Worm (Caenorhabditis elegans) whole organism, young adult: Measurements from ENCODE around the gene sdz-15.

Experiments used
- D2030.7 ChIP-seq: fragments of 200-800 bp; sonication (Bioruptor generic); IDR thresholded peaks from 2 replicates; pipeline ENCODE4 v1.3.6; 2022; ENCODE audit warnings: missing genetic modification reagents, missing genetic modification characterization, missing compliant biosample characterization
- F23B12.7 ChIP-seq: sonication (generic microtip); optimal IDR thresholded peaks from 2 replicates; lab custom pipeline; 2017; ENCODE audit warnings: missing genetic modification characterization, mild to moderate bottlenecking, missing compliant biosample characterization, antibody characterized with exemption, moderate library complexity; ENCODE audit not compliant: insufficient read depth
- F33H1.4 ChIP-seq: fragments of 200-800 bp; sonication (Bioruptor generic); IDR thresholded peaks from 2 replicates; pipeline ENCODE4 v1.3.6; 2022; ENCODE audit warnings: missing genetic modification reagents, missing genetic modification characterization, missing compliant biosample characterization
- F49E8.2 ChIP-seq: sonication (generic microtip); optimal IDR thresholded peaks from 3 replicates; lab custom pipeline; 2017; ENCODE audit warnings: missing genetic modification characterization, mild to moderate bottlenecking, missing compliant biosample characterization, antibody characterized with exemption, moderate library complexity; ENCODE audit not compliant: insufficient read depth
- F57C9.4 ChIP-seq: sonication (generic microtip); optimal IDR thresholded peaks from 2 replicates; lab custom pipeline; 2017; ENCODE audit warnings: mild to moderate bottlenecking, missing genetic modification characterization, missing compliant biosample characterization
- K12H6.12 ChIP-seq: fragments of 200-800 bp; sonication (Bioruptor generic); optimal IDR thresholded peaks from 2 replicates; lab custom pipeline; 2018; ENCODE audit warnings: mild to moderate bottlenecking, missing genetic modification characterization, missing compliant biosample characterization
- Y53F4B.3 ChIP-seq: fragments of 200-800 bp; sonication (Bioruptor generic); IDR thresholded peaks from 2 replicates; pipeline ENCODE4 v1.3.6; 2022; ENCODE audit warnings: missing genetic modification reagents, missing genetic modification characterization, missing compliant biosample characterization
- Y53G8AR.9 ChIP-seq: fragments of 200-800 bp; sonication (Bioruptor generic); conservative IDR thresholded peaks from 2 replicates; pipeline ENCODE4 v1.3.6; 2022; ENCODE audit warnings: missing genetic modification reagents, missing genetic modification characterization, missing compliant biosample characterization
- Y67H2A.10 ChIP-seq: fragments of 200-800 bp; sonication (Bioruptor generic); conservative IDR thresholded peaks from 2 replicates; pipeline ENCODE4 v1.3.6; 2022; ENCODE audit warnings: missing genetic modification reagents, missing genetic modification characterization, missing compliant biosample characterization
- Y95B8A.8 ChIP-seq: fragments of 200-800 bp; sonication (Bioruptor generic); IDR thresholded peaks from 2 replicates; pipeline ENCODE4 v1.3.6; 2022; ENCODE audit warnings: missing genetic modification reagents, missing genetic modification characterization, missing compliant biosample characterization
- ZK185.1 ChIP-seq: sonication (generic microtip); optimal IDR thresholded peaks from 2 replicates; lab custom pipeline; 2016; ENCODE audit warnings: mild to moderate bottlenecking, missing genetic modification characterization, missing compliant biosample characterization; ENCODE audit not compliant: poor library complexity, severe bottlenecking
- aptf-2 ChIP-seq: fragments of 200-800 bp; sonication (Bioruptor generic); conservative IDR thresholded peaks from 2 replicates; pipeline ENCODE4 v1.3.6; 2022; ENCODE audit warnings: missing genetic modification reagents, missing genetic modification characterization, missing compliant biosample characterization
- attf-3 ChIP-seq: fragments of 200-800 bp; sonication (Bioruptor generic); conservative IDR thresholded peaks from 2 replicates; pipeline ENCODE4 v1.3.6; 2022; ENCODE audit warnings: missing genetic modification reagents, missing genetic modification characterization, missing compliant biosample characterization
- cebp-2 ChIP-seq: fragments of 200-800 bp; sonication (Bioruptor generic); IDR thresholded peaks from 2 replicates; pipeline ENCODE4 v1.3.6; 2022; ENCODE audit warnings: missing genetic modification characterization, missing compliant biosample characterization
- ceh-27 ChIP-seq: fragments of 200-800 bp; sonication (Bioruptor generic); optimal IDR thresholded peaks from 2 replicates; lab custom pipeline; 2018; ENCODE audit warnings: mild to moderate bottlenecking, missing genetic modification characterization, moderate library complexity, missing compliant biosample characterization
- ceh-40 ChIP-seq: fragments of 200-800 bp; sonication (Bioruptor generic); IDR thresholded peaks from 2 replicates; pipeline ENCODE4 v1.3.6; 2022; ENCODE audit warnings: missing genetic modification characterization, missing compliant biosample characterization
- die-1 ChIP-seq: sonication (generic microtip); optimal IDR thresholded peaks from 2 replicates; lab custom pipeline; 2016; ENCODE audit warnings: missing genotype, mild to moderate bottlenecking, missing genetic modification characterization, missing compliant biosample characterization
- dox-1 ChIP-seq: fragments of 200-800 bp; sonication (Bioruptor generic); IDR thresholded peaks from 2 replicates; pipeline ENCODE4 v1.3.6; 2022; ENCODE audit warnings: missing genetic modification reagents, missing genetic modification characterization, missing compliant biosample characterization
- efl-1 ChIP-seq: fragments of 150-350 bp; optimal IDR thresholded peaks from 2 replicates; lab custom pipeline; 2014; ENCODE audit warnings: missing biosample characterization, missing genetic modification reagents, missing genetic modification characterization
- hmg-1.2 ChIP-seq: fragments of 200-800 bp; sonication (Bioruptor generic); IDR thresholded peaks from 2 replicates; pipeline ENCODE4 v1.3.6; 2022; ENCODE audit warnings: missing genetic modification reagents, missing genetic modification characterization, missing compliant biosample characterization
- lsl-1 ChIP-seq: fragments of 200-800 bp; sonication (Bioruptor generic); optimal IDR thresholded peaks from 2 replicates; lab custom pipeline; 2018; ENCODE audit warnings: mild to moderate bottlenecking, missing genetic modification characterization, moderate library complexity, missing compliant biosample characterization
- lsy-27 ChIP-seq: sonication (generic microtip); optimal IDR thresholded peaks from 2 replicates; lab custom pipeline; 2017; ENCODE audit warnings: missing genetic modification characterization, mild to moderate bottlenecking, missing compliant biosample characterization, antibody characterized with exemption, missing genotype, borderline replicate concordance; ENCODE audit not compliant: insufficient read depth
- madf-3 ChIP-seq: fragments of 200-800 bp; sonication (Bioruptor generic); IDR thresholded peaks from 2 replicates; pipeline ENCODE4 v1.3.6; 2022; ENCODE audit warnings: missing genetic modification reagents, missing genetic modification characterization, missing compliant biosample characterization
- madf-6 ChIP-seq: fragments of 200-800 bp; sonication (Bioruptor generic); IDR thresholded peaks from 2 replicates; pipeline ENCODE4 v1.3.6; 2022; ENCODE audit warnings: missing genetic modification reagents, missing genetic modification characterization, missing compliant biosample characterization
- madf-8 ChIP-seq: fragments of 200-800 bp; sonication (Bioruptor generic); conservative IDR thresholded peaks from 2 replicates; pipeline ENCODE4 v1.3.6; 2022; ENCODE audit warnings: missing genetic modification reagents, missing genetic modification characterization, missing compliant biosample characterization
- mes-4 ChIP-seq: sonication (generic microtip); optimal IDR thresholded peaks from 2 replicates; lab custom pipeline; 2016; ENCODE audit warnings: missing genotype, missing genetic modification characterization, missing compliant biosample characterization
- nfyb-1 ChIP-seq: fragments of 200-800 bp; sonication (Bioruptor generic); IDR thresholded peaks from 2 replicates; pipeline ENCODE4 v1.3.6; 2022; ENCODE audit warnings: missing genetic modification reagents, missing genetic modification characterization, missing compliant biosample characterization
- nhr-27 ChIP-seq: fragments of 200-800 bp; sonication (Bioruptor generic); optimal IDR thresholded peaks from 2 replicates; lab custom pipeline; 2018; ENCODE audit warnings: mild to moderate bottlenecking, missing genetic modification characterization, moderate library complexity, missing compliant biosample characterization
- nhr-80 ChIP-seq: sonication (generic microtip); optimal IDR thresholded peaks from 2 replicates; lab custom pipeline; 2016; ENCODE audit warnings: missing genetic modification characterization, missing compliant biosample characterization
- nhr-90 ChIP-seq: sonication (generic microtip); optimal IDR thresholded peaks from 2 replicates; lab custom pipeline; 2016; ENCODE audit warnings: missing genotype, mild to moderate bottlenecking, missing genetic modification characterization, missing compliant biosample characterization
- pha-4 ChIP-seq: fragments of 150-350 bp; sonication (generic microtip); optimal IDR thresholded peaks from 2 replicates; lab custom pipeline; 2014; ENCODE audit warnings: missing biosample characterization, missing genetic modification reagents, missing genetic modification characterization
- rcor-1 ChIP-seq: fragments of 200-800 bp; sonication (Bioruptor generic); IDR thresholded peaks from 2 replicates; pipeline ENCODE4 v1.3.6; 2022; ENCODE audit warnings: missing genetic modification reagents, missing genetic modification characterization, missing compliant biosample characterization
- repo-1 ChIP-seq: sonication (generic microtip); optimal IDR thresholded peaks from 2 replicates; lab custom pipeline; 2017; ENCODE audit warnings: mild to moderate bottlenecking, missing genetic modification characterization, missing compliant biosample characterization
- rpc-1 ChIP-seq, 2 experiments: fragments of 150-350 bp in 1 of 2; sonication (generic microtip) in 1 of 2; optimal IDR thresholded peaks; 2 replicates each; lab custom pipeline; 2014 to 2018; ENCODE audit warnings: missing biosample characterization in 1 of 2, missing genetic modification characterization in 1 of 2, missing genetic modification reagents in 1 of 2, missing genotype in 1 of 2
- sdz-38 ChIP-seq: sonication (generic microtip); optimal IDR thresholded peaks from 2 replicates; lab custom pipeline; 2016; ENCODE audit warnings: missing genotype, missing genetic modification characterization, missing compliant biosample characterization
- sea-2 ChIP-seq: fragments of 200-800 bp; sonication (Bioruptor generic); IDR thresholded peaks from 2 replicates; pipeline ENCODE4 v1.3.6; 2022; ENCODE audit warnings: missing genetic modification characterization, missing compliant biosample characterization
- snpc-1.1 ChIP-seq: sonication (generic microtip); optimal IDR thresholded peaks from 2 replicates; lab custom pipeline; 2017; ENCODE audit warnings: missing genetic modification characterization, mild to moderate bottlenecking, missing compliant biosample characterization, antibody characterized with exemption, moderate library complexity, missing genotype, missing genetic modification reagents; ENCODE audit not compliant: insufficient read depth
- snpc-1.3 ChIP-seq: sonication (generic microtip); optimal IDR thresholded peaks from 2 replicates; lab custom pipeline; 2017; ENCODE audit warnings: missing genetic modification characterization, mild to moderate bottlenecking, missing compliant biosample characterization, antibody characterized with exemption, moderate library complexity, missing genotype, missing genetic modification reagents; ENCODE audit not compliant: insufficient read depth
- snpc-4 ChIP-seq, 5 experiments: fragments of 150-350 bp in 1 of 5; sonication (generic microtip) in 4 of 5; optimal IDR thresholded peaks; 2 replicates each; lab custom pipeline; 2014 to 2018; ENCODE audit warnings: missing genetic modification characterization in 5 of 5, missing biosample characterization in 3 of 5, antibody characterized with exemption in 2 of 5, mild to moderate bottlenecking in 2 of 5, missing compliant biosample characterization in 2 of 5, missing genotype in 2 of 5, moderate library complexity in 2 of 5, missing genetic modification reagents in 1 of 5
- sptf-2 ChIP-seq: fragments of 200-800 bp; sonication (Bioruptor generic); optimal IDR thresholded peaks from 2 replicates; lab custom pipeline; 2018; ENCODE audit warnings: mild to moderate bottlenecking, missing genetic modification characterization, missing compliant biosample characterization
- tbp1 ChIP-seq: fragments of 200-800 bp; sonication (Bioruptor generic); optimal IDR thresholded peaks from 2 replicates; lab custom pipeline; 2018; ENCODE audit warnings: mild to moderate bottlenecking, missing genetic modification characterization, missing compliant biosample characterization
- tlf-1 ChIP-seq: fragments of 200-800 bp; sonication (Bioruptor generic); optimal IDR thresholded peaks from 2 replicates; lab custom pipeline; 2018; ENCODE audit warnings: mild to moderate bottlenecking, missing genetic modification characterization, missing compliant biosample characterization
- unc-62 ChIP-seq: fragments of 150-350 bp; optimal IDR thresholded peaks from 2 replicates; lab custom pipeline; 2014; ENCODE audit warnings: missing biosample characterization, missing genetic modification reagents, missing genetic modification characterization
- zfh-2 ChIP-seq: fragments of 200-800 bp; sonication (Bioruptor generic); conservative IDR thresholded peaks from 2 replicates; pipeline ENCODE4 v1.3.6; 2022; ENCODE audit warnings: missing genetic modification reagents, missing genetic modification characterization, missing compliant biosample characterization
- ztf-18 ChIP-seq: sonication (generic microtip); optimal IDR thresholded peaks from 2 replicates; lab custom pipeline; 2016; ENCODE audit warnings: missing genotype, mild to moderate bottlenecking, missing genetic modification characterization, missing compliant biosample characterization
- ztf-6 ChIP-seq: fragments of 200-800 bp; sonication (Bioruptor generic); IDR thresholded peaks from 2 replicates; pipeline ENCODE4 v1.3.6; 2022; ENCODE audit warnings: missing genetic modification reagents, missing genetic modification characterization, missing compliant biosample characterization

The sdz-15 gene

DNA sequence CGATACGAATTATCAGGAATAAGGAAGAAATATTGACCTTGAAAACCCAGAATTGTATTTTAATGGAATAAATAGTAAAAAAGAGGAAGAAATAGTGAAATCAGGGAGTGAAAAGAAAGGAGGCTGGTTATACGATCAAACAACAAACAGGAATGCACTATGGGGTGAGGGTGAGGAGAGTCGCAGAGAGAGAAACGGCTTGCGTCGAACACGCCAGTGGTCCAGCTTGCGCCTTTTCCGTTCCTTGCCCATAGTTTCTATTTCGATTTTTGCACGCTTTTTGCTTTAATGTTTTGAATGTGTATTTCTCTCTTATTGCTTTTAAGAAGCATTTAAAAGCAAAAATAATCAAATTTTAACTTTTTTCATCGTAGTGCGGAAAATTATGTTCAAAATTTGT is 44.6 kb upstream of the sdz-15 start (continued):
- TF ChIP-seq attf-3 (GFP tag; lab: Robert Waterston, UW) (0 out of 2 replicates have a peak, but pooled peaks have one; percentile 26), ceh-40 (GFP tag; lab: Robert Waterston, UW) (no peak), nfyb-1 (GFP tag; lab: Robert Waterston, UW) (no peak), K12H6.12 (peak; percentile 38), madf-3 (GFP tag; lab: Robert Waterston, UW) (0 out of 2 replicates have a peak, but pooled peaks have one; percentile 39), unc-62 (GFP tag; lab: Kevin White, UChicago) (no peak), nhr-90 (peak; percentile 37), F57C9.4 (tag; lab: Kevin White, UChicago) (no peak), sea-2 (GFP tag; lab: Robert Waterston, UW) (no peak), D2030.7 (peak; percentile 67), hmg-1.2 (GFP tag; lab: Robert Waterston, UW) (peak; percentile 68; the same call in 1 of the 2 replicates), dox-1 (peak; percentile 91), nhr-80 (peak; percentile 82), sdz-38 (no peak), nhr-27 (tag; lab: Kevin White, UChicago) (no peak), pha-4 (tag; lab: Kevin White, UChicago) (peak; percentile 44), repo-1 (no peak), snpc-1.1 (tag; lab: Kevin White, UChicago) (no peak), mes-4 (tag; lab: Kevin White, UChicago) (no peak), F49E8.2 (peak; percentile 42), ztf-6 (GFP tag; lab: Robert Waterston, UW) (no peak), die-1 (tag; lab: Kevin White, UChicago) (peak; percentile 53), ZK185.1 (tag; lab: Kevin White, UChicago) (peak; percentile 75), madf-8 (GFP tag; lab: Robert Waterston, UW) (no peak), snpc-4 (GFP tag; optimal IDR thresholded peaks at IDR 0.05; lab: Kevin White, UChicago) (peak; percentile 48), snpc-4 (tag; optimal IDR thresholded peaks at IDR 0.05; lab: Kevin White, UChicago) (peak; percentile 14 to 62 (median 31)), rcor-1 (peak; percentile 85), aptf-2 (GFP tag; lab: Robert Waterston, UW) (no peak), lsy-27 (tag; lab: Kevin White, UChicago) (no peak), Y95B8A.8 (GFP tag; lab: Robert Waterston, UW) (0 out of 2 replicates have a peak, but pooled peaks have one; percentile 47), ceh-27 (GFP tag; lab: Kevin White, UChicago) (peak; percentile 63), F23B12.7 (tag; lab: Kevin White, UChicago) (peak; percentile 49), cebp-2 (GFP tag; lab: Robert Waterston, UW) (no peak), ztf-18 (tag; lab: Kevin White, UChicago) (peak; percentile 94), tlf-1 (GFP tag; lab: Kevin White, UChicago) (peak; percentile 36), efl-1 (GFP tag; lab: Kevin White, UChicago) (peak; percentile 46), Y53G8AR.9 (GFP tag; lab: Robert Waterston, UW) (peak; percentile 55; the same call in 1 of the 2 replicates), zfh-2 (GFP tag; lab: Robert Waterston, UW) (peak; percentile 88), sptf-2 (GFP tag; lab: Kevin White, UChicago) (no peak), snpc-1.3 (tag; lab: Kevin White, UChicago) (peak; percentile 28), Y67H2A.10 (GFP tag; lab: Robert Waterston, UW) (0 out of 2 replicates have a peak, but pooled peaks have one; percentile 43), lsl-1 (peak; percentile 65), madf-6 (GFP tag; lab: Robert Waterston, UW) (peak; percentile 55; the same call in 1 of the 2 replicates), rpc-1 (optimal IDR thresholded peaks at IDR 0.05; lab: Kevin White, UChicago) (no peak), rpc-1 (tag; optimal IDR thresholded peaks at IDR 0.05; lab: Kevin White, UChicago) (no peak), Y53F4B.3 (GFP tag; lab: Robert Waterston, UW) (no peak), F33H1.4 (GFP tag; lab: Robert Waterston, UW) (peak; percentile 57; the same call in 1 of the 2 replicates), tbp1 (GFP tag; lab: Kevin White, UChicago) (peak; percentile 66)
